Worm (Caenorhabditis elegans) whole organism, early embryonic: ENCODE measurements around the gene ptp-5.1.

Source experiments
- aly-1 ChIP-seq: sonication (generic microtip); optimal IDR thresholded peaks from 2 replicates; lab custom pipeline; 2016; ENCODE audit warnings: missing genetic modification characterization, missing compliant biosample characterization
- ceh-13 ChIP-seq: fragments of 200-800 bp; sonication (Bioruptor generic); optimal IDR thresholded peaks from 2 replicates; lab custom pipeline; 2018; ENCODE audit warnings: mild to moderate bottlenecking, missing genetic modification characterization, missing compliant biosample characterization

- TF ChIP-seq ceh-13 (GFP tag; lab: Kevin White, UChicago) (no peak), aly-1 (tag; lab: Kevin White, UChicago) (no peak)
Measured at ce11 chrIV:5186480-5187205, 20.5 kb downstream of the ptp-5.1 start, which contains the start of the genes W03F8.6 and mtrf-1L.
